Worm (Caenorhabditis elegans): ENCODE results near the gene M03E7.3.

ce11 chrV:5584833-5585232 lies 30.0 kb upstream of the M03E7.3 start, which contains the start of gene CD4.11:
- no peak for TF ChIP-seq mep-1 (tag; optimal IDR thresholded peaks at IDR 0.05)
- no peak for TF ChIP-seq unc-62 (GFP tag; optimal IDR thresholded peaks at IDR 0.05)
- no peak for TF ChIP-seq nhr-237 (tag; optimal IDR thresholded peaks at IDR 0.05)

All from whole organism, mixed stage, embryonic.